Worm (Caenorhabditis elegans) whole organism, L4 larva: ENCODE results near the gene R05G6.3.
"Not testable (repeated sequence)": the region's sequence is repeated elsewhere in the genome, so short reads cannot be mapped to it uniquely, and the experiment has no call there.

Experiments
- F26F4.8 ChIP-seq: fragments of 200-800 bp; sonication (Bioruptor generic); conservative IDR thresholded peaks from 2 replicates; pipeline ENCODE4 v1.3.6; 2022; ENCODE audit warnings: missing genetic modification characterization, missing compliant biosample characterization
- F49E8.2 ChIP-seq: sonication (generic microtip); optimal IDR thresholded peaks from 2 replicates; lab custom pipeline; 2016; ENCODE audit warnings: missing compliant biosample characterization, mild to moderate bottlenecking, missing genetic modification characterization, borderline replicate concordance
- ama-1 ChIP-seq: fragments of 150-350 bp; optimal IDR thresholded peaks from 2 replicates; lab custom pipeline; 2014; ENCODE audit warnings: inconsistent platforms, mixed read lengths
- fkh-10 ChIP-seq: fragments of 150-350 bp; optimal IDR thresholded peaks from 2 replicates; lab custom pipeline; 2014; ENCODE audit warnings: missing biosample characterization, missing genetic modification reagents, missing genetic modification characterization
- hif-1 ChIP-seq, 2 experiments: sonication (generic microtip); optimal IDR thresholded peaks; 2 replicates each; lab custom pipeline; 2016 to 2017; ENCODE audit warnings: missing compliant biosample characterization in 2 of 2, missing genetic modification characterization in 2 of 2, missing genetic modification reagents in 2 of 2, missing genotype in 2 of 2, mild to moderate bottlenecking in 1 of 2
- nhr-28 ChIP-seq: fragments of 150-350 bp; optimal IDR thresholded peaks from 2 replicates; lab custom pipeline; 2014; ENCODE audit warnings: missing biosample characterization, missing genetic modification characterization
- ztf-11 ChIP-seq: fragments of 150-350 bp; optimal IDR thresholded peaks from 2 replicates; lab custom pipeline; 2014; ENCODE audit warnings: missing biosample characterization, missing genetic modification characterization

- TF ChIP-seq ama-1 (lab: Kevin White, UChicago); hif-1 (tag; optimal IDR thresholded peaks at IDR 0.05; lab: Kevin White, UChicago); fkh-10; ztf-11; nhr-28 (tag; lab: Kevin White, UChicago): not testable (repeated sequence)
- TF ChIP-seq F49E8.2 (peak; percentile 14), F26F4.8 (GFP tag; lab: Robert Waterston, UW) (peak; percentile 64; the same call in 1 of the 2 replicates)
These were observed 30.7 kb upstream of the R05G6.3 start for ce11 chrIV:7485565-7486200.
